Fruit fly (Drosophila melanogaster) whole organism, embryonic: ENCODE results near the gene BORCS6.

Experiments
- CG10959 ChIP-seq: fragments of 200-800 bp; sonication (Bioruptor generic); IDR thresholded peaks from 2 replicates; pipeline ENCODE4 v1.3.6; 2022; ENCODE audit warnings: missing biosample characterization, missing genetic modification characterization
- CG2875 ChIP-seq: fragments of 200-800 bp; sonication (Bioruptor generic); optimal IDR thresholded peaks from 2 replicates; lab custom pipeline; 2017; ENCODE audit warnings: missing biosample characterization, mild to moderate bottlenecking, missing genetic modification characterization, missing genetic modification reagents
- CG9817 ChIP-seq: fragments of 200-800 bp; sonication (Bioruptor generic); optimal IDR thresholded peaks from 2 replicates; lab custom pipeline; 2018; ENCODE audit warnings: missing biosample characterization, mild to moderate bottlenecking, missing genetic modification characterization, moderate library complexity
- Dad ChIP-seq: fragments of 200-800 bp; sonication (Bioruptor generic); optimal IDR thresholded peaks from 3 replicates; lab custom pipeline; 2016; ENCODE audit warnings: missing biosample characterization, missing genetic modification characterization
- zen2 ChIP-seq: fragments of 200-800 bp; sonication (Bioruptor generic); IDR thresholded peaks from 3 replicates; pipeline ENCODE4 v1.3.6; 2022; ENCODE audit warnings: missing biosample characterization, missing genetic modification characterization; ENCODE audit not compliant: partially characterized antibody

dm6 chr3L:561117-561516 is 20.5 kb downstream of the BORCS6 start:
- TF ChIP-seq zen2 (GFP tag; lab: Robert Waterston, UW) (no peak), CG9817 (tag; lab: Kevin White, UChicago) (no peak), CG10959 (no peak), Dad (GFP tag; lab: Kevin White, UChicago) (no peak), CG2875 (GFP tag; lab: Kevin White, UChicago) (no peak)
